Fruit fly (Drosophila melanogaster) whole organism, prepupa: Measurements from ENCODE around the gene CG1789.

Experiments used
- Blimp-1 ChIP-seq: fragments of 200-800 bp; sonication (Bioruptor generic); optimal IDR thresholded peaks from 3 replicates; lab custom pipeline; 2017; ENCODE audit warnings: missing biosample characterization, missing genetic modification characterization, mild to moderate bottlenecking, moderate library complexity, missing genetic modification reagents
- CG10631 ChIP-seq: fragments of 200-800 bp; sonication (Bioruptor generic); optimal IDR thresholded peaks from 2 replicates; lab custom pipeline; 2016; ENCODE audit warnings: missing biosample characterization, missing genetic modification characterization
- CG10669 ChIP-seq: fragments of 200-800 bp; sonication (Bioruptor generic); optimal IDR thresholded peaks from 3 replicates; lab custom pipeline; 2018; ENCODE audit warnings: missing biosample characterization, mild to moderate bottlenecking, missing genetic modification characterization, moderate library complexity
- CG11902 ChIP-seq: fragments of 200-800 bp; sonication (Bioruptor generic); optimal IDR thresholded peaks from 3 replicates; lab custom pipeline; 2016; ENCODE audit warnings: missing biosample characterization, missing genetic modification characterization
- CG15336 ChIP-seq: fragments of 200-800 bp; sonication (Bioruptor generic); IDR thresholded peaks from 2 replicates; pipeline ENCODE4 v1.3.6; 2022; ENCODE audit warnings: missing biosample characterization, missing genetic modification characterization
- CG3032 ChIP-seq: fragments of 200-800 bp; optimal IDR thresholded peaks from 2 replicates; lab custom pipeline; 2019; ENCODE audit warnings: missing biosample characterization, mild to moderate bottlenecking, missing genetic modification characterization, moderate library complexity
- CG32006 ChIP-seq: fragments of 200-800 bp; sonication (Bioruptor generic); optimal IDR thresholded peaks from 3 replicates; lab custom pipeline; 2017; ENCODE audit warnings: missing biosample characterization, mild to moderate bottlenecking, missing genetic modification characterization
- CG4318 ChIP-seq: fragments of 200-800 bp; sonication (Bioruptor generic); optimal IDR thresholded peaks from 3 replicates; lab custom pipeline; 2017; ENCODE audit warnings: missing biosample characterization, mild to moderate bottlenecking, missing genetic modification characterization
- CG6163 ChIP-seq: fragments of 200-800 bp; sonication (Bioruptor generic); IDR thresholded peaks from 3 replicates; pipeline ENCODE4 v1.3.6; 2022; ENCODE audit warnings: missing biosample characterization, missing genetic modification characterization
- CG6276 ChIP-seq: fragments of 200-800 bp; sonication (Bioruptor generic); optimal IDR thresholded peaks from 2 replicates; lab custom pipeline; 2017; ENCODE audit warnings: missing biosample characterization, mild to moderate bottlenecking, missing genetic modification characterization
- CG6808 ChIP-seq: fragments of 200-800 bp; sonication (Bioruptor generic); optimal IDR thresholded peaks from 3 replicates; lab custom pipeline; 2017; ENCODE audit warnings: missing biosample characterization, missing genetic modification characterization, mild to moderate bottlenecking, moderate library complexity, missing genetic modification reagents
- CG6854 ChIP-seq: fragments of 200-800 bp; sonication (Bioruptor generic); optimal IDR thresholded peaks from 2 replicates; lab custom pipeline; 2017; ENCODE audit warnings: missing biosample characterization, mild to moderate bottlenecking, missing genetic modification characterization
- CG7368 ChIP-seq: fragments of 200-800 bp; sonication (Bioruptor generic); optimal IDR thresholded peaks from 3 replicates; lab custom pipeline; 2016; ENCODE audit warnings: missing biosample characterization, missing genetic modification characterization
- CG8119 ChIP-seq: fragments of 200-800 bp; sonication (Bioruptor generic); IDR thresholded peaks from 3 replicates; pipeline ENCODE4 v1.3.6; 2022; ENCODE audit warnings: missing biosample characterization, missing genetic modification characterization
- CG8319 ChIP-seq: fragments of 200-800 bp; sonication (Bioruptor generic); optimal IDR thresholded peaks from 3 replicates; lab custom pipeline; 2016; ENCODE audit warnings: missing biosample characterization, missing genetic modification characterization
- CG8632 ChIP-seq: fragments of 200-800 bp; sonication (Bioruptor generic); optimal IDR thresholded peaks from 3 replicates; lab custom pipeline; 2016; ENCODE audit warnings: missing biosample characterization, missing genetic modification characterization
- CG9139 ChIP-seq: fragments of 200-800 bp; sonication (Bioruptor generic); optimal IDR thresholded peaks from 3 replicates; lab custom pipeline; 2017; ENCODE audit warnings: missing biosample characterization, mild to moderate bottlenecking, missing genetic modification characterization
- Eip75B ChIP-seq: fragments of 200-800 bp; sonication (Bioruptor generic); optimal IDR thresholded peaks from 3 replicates; lab custom pipeline; 2016; ENCODE audit warnings: missing biosample characterization, missing genetic modification characterization
- Eip78C ChIP-seq: fragments of 200-800 bp; sonication (Bioruptor generic); peaks from one replicate; lab custom pipeline; 2016; ENCODE audit warnings: missing biosample characterization, missing genetic modification characterization
- Eip93F ChIP-seq: fragments of 200-800 bp; sonication (Bioruptor generic); optimal IDR thresholded peaks from 2 replicates; lab custom pipeline; 2016; ENCODE audit warnings: missing biosample characterization, mild to moderate bottlenecking, missing genetic modification characterization
- Ets96B ChIP-seq: fragments of 200-800 bp; optimal IDR thresholded peaks from 2 replicates; lab custom pipeline; 2019; ENCODE audit warnings: missing biosample characterization, mild to moderate bottlenecking, missing genetic modification characterization, moderate library complexity
- Gug ChIP-seq: fragments of 200-800 bp; sonication (Bioruptor generic); IDR thresholded peaks from 2 replicates; pipeline ENCODE4 v1.3.6; 2022; ENCODE audit warnings: missing biosample characterization, missing genetic modification characterization
- Hr4 ChIP-seq: fragments of 200-800 bp; sonication (Bioruptor generic); optimal IDR thresholded peaks from 3 replicates; lab custom pipeline; 2016; ENCODE audit warnings: missing biosample characterization, missing genetic modification characterization
- Lpt ChIP-seq: fragments of 200-800 bp; sonication (Bioruptor generic); optimal IDR thresholded peaks from 3 replicates; lab custom pipeline; 2016; ENCODE audit warnings: missing biosample characterization, missing genetic modification characterization
- Sox102F ChIP-seq: fragments of 200-800 bp; sonication (Bioruptor generic); optimal IDR thresholded peaks from 2 replicates; lab custom pipeline; 2016; ENCODE audit warnings: missing biosample characterization, mild to moderate bottlenecking, missing genetic modification characterization
- Sox14 ChIP-seq: fragments of 200-800 bp; sonication (Bioruptor generic); optimal IDR thresholded peaks from 3 replicates; lab custom pipeline; 2016; ENCODE audit warnings: missing biosample characterization, missing genetic modification characterization
- achi ChIP-seq: fragments of 200-800 bp; sonication (Bioruptor generic); optimal IDR thresholded peaks from 3 replicates; lab custom pipeline; 2016; ENCODE audit warnings: missing biosample characterization, missing genetic modification characterization
- acj6 ChIP-seq: fragments of 200-800 bp; sonication (Bioruptor generic); optimal IDR thresholded peaks from 3 replicates; lab custom pipeline; 2016; ENCODE audit warnings: missing biosample characterization, missing genetic modification characterization
- dac ChIP-seq: fragments of 200-800 bp; sonication (Bioruptor generic); optimal IDR thresholded peaks from 2 replicates; lab custom pipeline; 2017; ENCODE audit warnings: missing biosample characterization, mild to moderate bottlenecking, missing genetic modification characterization
- dsx ChIP-seq: fragments of 200-800 bp; optimal IDR thresholded peaks from 3 replicates; lab custom pipeline; 2019; ENCODE audit warnings: missing biosample characterization, mild to moderate bottlenecking, missing genetic modification characterization, moderate library complexity; ENCODE audit not compliant: poor library complexity, severe bottlenecking
- eg ChIP-seq: fragments of 200-800 bp; sonication (Bioruptor generic); IDR thresholded peaks from 3 replicates; pipeline ENCODE4 v1.3.6; 2022; ENCODE audit warnings: missing biosample characterization, missing genetic modification characterization
- esn ChIP-seq: fragments of 200-800 bp; sonication (Bioruptor generic); optimal IDR thresholded peaks from 2 replicates; lab custom pipeline; 2016; ENCODE audit warnings: missing biosample characterization, mild to moderate bottlenecking, missing genetic modification characterization, moderate library complexity
- fd85E ChIP-seq: fragments of 200-800 bp; sonication (Bioruptor generic); optimal IDR thresholded peaks from 3 replicates; lab custom pipeline; 2016; ENCODE audit warnings: missing biosample characterization, missing genetic modification characterization
- fkh ChIP-seq: fragments of 200-800 bp; sonication (Bioruptor generic); optimal IDR thresholded peaks from 3 replicates; lab custom pipeline; 2017; ENCODE audit warnings: missing biosample characterization, mild to moderate bottlenecking, missing genetic modification characterization, moderate library complexity
- lz ChIP-seq: fragments of 200-800 bp; sonication (Bioruptor generic); optimal IDR thresholded peaks from 3 replicates; lab custom pipeline; 2016; ENCODE audit warnings: missing biosample characterization, missing genetic modification characterization
- net ChIP-seq: fragments of 200-800 bp; sonication (Bioruptor generic); optimal IDR thresholded peaks from 3 replicates; lab custom pipeline; 2016; ENCODE audit warnings: missing biosample characterization, missing genetic modification characterization
- pdm3 ChIP-seq: fragments of 200-800 bp; sonication (Bioruptor generic); optimal IDR thresholded peaks from 3 replicates; lab custom pipeline; 2016; ENCODE audit warnings: missing biosample characterization, missing genetic modification characterization
- spab ChIP-seq: fragments of 200-800 bp; sonication (Bioruptor generic); optimal IDR thresholded peaks from 2 replicates; lab custom pipeline; 2017; ENCODE audit warnings: missing biosample characterization, mild to moderate bottlenecking, missing genetic modification characterization, missing genetic modification reagents
- ss ChIP-seq, 2 experiments: fragments of 200-800 bp; sonication (Bioruptor generic); optimal IDR thresholded peaks; 2 replicates in 1 of 2; 3 replicates in 1 of 2; lab custom pipeline; 2017 to 2018; ENCODE audit warnings: mild to moderate bottlenecking in 2 of 2, missing biosample characterization in 2 of 2, missing genetic modification characterization in 2 of 2, moderate library complexity in 1 of 2
- svp ChIP-seq: fragments of 200-800 bp; sonication (Bioruptor generic); peaks from one replicate; lab custom pipeline; 2016; ENCODE audit warnings: missing biosample characterization, missing genetic modification characterization
- topi ChIP-seq: fragments of 200-800 bp; sonication (Bioruptor generic); optimal IDR thresholded peaks from 3 replicates; lab custom pipeline; 2016; ENCODE audit warnings: missing biosample characterization, missing genetic modification characterization

CG1789 gene

DNA sequence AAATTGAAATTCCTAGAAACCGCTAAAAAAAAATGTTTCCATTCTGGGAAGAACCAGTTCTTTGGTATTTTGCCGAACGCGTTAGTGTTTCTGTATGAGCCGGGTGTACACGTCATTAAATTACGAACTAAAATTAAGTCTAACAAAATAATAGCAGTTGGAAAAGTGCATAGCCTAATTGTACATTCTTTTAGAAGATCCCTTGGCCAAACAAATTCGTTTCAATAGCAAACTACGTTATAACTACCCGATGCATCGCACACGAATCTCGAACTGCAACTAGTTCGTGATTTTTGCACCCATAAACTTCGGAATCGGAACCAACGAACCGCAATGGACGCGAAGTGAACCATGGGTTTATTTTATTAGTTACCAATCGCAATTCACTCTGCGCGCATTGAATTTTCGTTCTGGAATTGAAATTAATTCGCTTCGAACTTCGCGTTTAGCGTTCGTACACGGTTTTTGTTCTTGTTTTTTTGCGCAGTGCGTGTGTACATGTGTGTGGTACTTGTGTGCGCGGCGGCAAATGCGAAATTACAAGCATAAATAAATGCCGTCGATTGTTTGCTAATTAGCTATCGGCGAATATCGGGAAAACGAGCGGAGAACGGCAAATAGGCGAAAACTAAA lies 39.0 kb upstream of the CG1789 start, which contains the start of gene CAH3 (continued):
- peak; percentile 83 for TF ChIP-seq Blimp-1 (GFP tag; lab: Kevin White, UChicago)
- TF ChIP-seq CG11902 (GFP tag; lab: Kevin White, UChicago), result peak; percentile 87
- TF ChIP-seq Eip75B (GFP tag; lab: Kevin White, UChicago), result peak; percentile 94
- TF ChIP-seq svp (GFP tag; lab: Kevin White, UChicago), result peak; percentile 97
- TF ChIP-seq Sox14 (GFP tag; lab: Kevin White, UChicago), result peak; percentile 96
- peak; percentile 93 for TF ChIP-seq net (GFP tag; lab: Kevin White, UChicago)
- peak; percentile 93 for TF ChIP-seq CG6808
- peak; percentile 88 for TF ChIP-seq Lpt (GFP tag; lab: Kevin White, UChicago)
- peak; percentile 93 for TF ChIP-seq CG10631 (GFP tag; lab: Kevin White, UChicago)
- peak; percentile 92 for TF ChIP-seq CG4318 (GFP tag; lab: Kevin White, UChicago)
- peak; percentile 96 for TF ChIP-seq CG6163 (GFP tag; lab: Robert Waterston, UW)
- peak; percentile 38 for TF ChIP-seq fkh
- peak; percentile 92 for TF ChIP-seq achi (GFP tag; lab: Kevin White, UChicago)
- peak; percentile 96 for TF ChIP-seq CG32006 (GFP tag; lab: Kevin White, UChicago)
- TF ChIP-seq CG6854 (GFP tag; lab: Kevin White, UChicago), result peak; percentile 89
- TF ChIP-seq esn (GFP tag; lab: Kevin White, UChicago), result peak; percentile 96
- TF ChIP-seq Gug (GFP tag; lab: Robert Waterston, UW), result peak; percentile 90
- TF ChIP-seq CG3032, result peak; percentile 96
- peak; percentile 96 for TF ChIP-seq CG10669 (GFP tag; lab: Kevin White, UChicago)
- peak; percentile 94 for TF ChIP-seq CG8119
- TF ChIP-seq, all 60 proteins: peak for 59

DNA sequence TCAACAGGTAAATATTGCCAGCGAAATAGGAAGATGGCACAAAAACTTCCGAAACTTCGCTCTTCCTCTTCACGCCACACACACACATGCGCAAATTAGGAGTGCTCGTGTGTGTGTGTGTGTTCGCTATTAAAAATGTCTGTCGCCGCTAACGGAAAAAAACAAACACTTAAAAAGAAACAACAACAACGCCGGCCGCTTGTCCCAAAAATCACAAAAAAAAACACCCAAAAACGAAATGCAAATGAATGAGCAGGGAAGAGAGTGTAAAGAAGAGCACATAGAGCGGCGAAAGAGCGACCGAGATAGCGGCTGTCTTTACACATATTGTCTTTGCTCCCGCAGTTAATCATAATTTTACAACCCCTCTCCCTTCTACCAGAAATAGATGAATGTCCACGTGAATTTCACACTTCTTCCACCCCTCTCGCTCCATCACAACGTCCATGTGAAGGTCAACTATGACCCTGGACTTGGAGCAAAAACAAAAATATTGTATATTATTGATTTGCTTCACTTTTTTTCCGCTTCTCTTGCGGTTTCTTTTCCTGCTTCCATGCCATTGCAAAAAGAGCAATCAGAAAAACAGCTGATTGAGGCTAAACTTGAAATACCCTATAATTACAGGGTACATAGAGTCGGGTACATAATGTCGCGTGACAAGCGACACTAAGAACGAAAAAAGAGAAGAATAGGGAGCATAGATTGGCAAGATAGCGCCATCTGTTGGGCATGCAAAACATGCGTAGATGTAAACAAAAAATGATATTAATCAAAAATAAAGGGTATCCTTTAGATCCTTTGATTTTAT lies 38.3 kb upstream of the CG1789 start:
- TF ChIP-seq CG7368 (GFP tag; lab: Kevin White, UChicago) (no peak), eg (GFP tag; lab: Robert Waterston, UW) (peak; percentile 85), pdm3 (no peak), CG8319 (GFP tag; lab: Kevin White, UChicago) (no peak), fkh (peak; percentile 30), ss (GFP tag; optimal IDR thresholded peaks at IDR 0.05; lab: Kevin White, UChicago) (peak in 1 of 2 experiments; percentile 42), Lpt (GFP tag; lab: Kevin White, UChicago) (peak; percentile 18), fd85E (GFP tag; lab: Kevin White, UChicago) (no peak), Hr4 (GFP tag; lab: Kevin White, UChicago) (peak; percentile 16), acj6 (no peak), CG8632 (no peak), CG6163 (GFP tag; lab: Robert Waterston, UW) (peak; percentile 59; the same call in 2 of the 3 replicates), CG6276 (GFP tag; lab: Kevin White, UChicago) (peak; percentile 58), CG8119 (peak; percentile 65; the same call in 2 of the 3 replicates), CG9139 (GFP tag; lab: Kevin White, UChicago) (peak; percentile 1), svp (GFP tag; lab: Kevin White, UChicago) (peak; percentile 79), Eip78C (GFP tag; lab: Kevin White, UChicago) (peak; percentile 66), CG15336 (peak; percentile 62)
- TF ChIP-seq, all 60 proteins: peak for 12

dm6 chrX:8685394-8685793 lies 34.9 kb upstream of the CG1789 start:
- TF ChIP-seq svp (GFP tag; lab: Kevin White, UChicago) (peak; percentile 97), CG11902 (GFP tag; lab: Kevin White, UChicago) (no peak)

DNA sequence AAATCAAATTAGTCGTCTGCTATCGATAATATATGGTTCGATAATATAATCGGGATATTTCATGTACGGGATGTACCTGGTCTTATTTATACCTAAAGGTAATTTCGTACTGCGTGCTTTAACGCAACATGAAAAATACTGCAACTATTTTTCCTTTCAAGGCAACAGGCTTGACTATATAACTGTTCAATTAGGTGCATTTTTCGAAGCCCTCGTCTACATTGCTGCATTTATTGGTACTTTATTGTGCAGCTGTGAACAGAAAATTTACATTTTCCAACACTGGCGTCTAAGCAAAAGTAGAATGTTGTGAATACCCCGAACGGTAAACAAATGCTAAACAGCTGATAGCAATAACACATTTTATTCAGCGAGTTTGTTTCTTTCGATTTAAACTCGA lies 30.3 kb upstream of the CG1789 start, which contains the start of the genes Ppt1 and Ogg1:
Gene Ppt1 (minus strand): TSS at position 225 of the 400 bp plus-strand sequence.
Gene Ogg1 (plus strand): TSS at position 325 of the 400 bp plus-strand sequence.
- TF ChIP-seq CG6808 (peak; percentile 4), dac (no peak), Eip93F (GFP tag; lab: Kevin White, UChicago) (peak; percentile 0), Blimp-1 (GFP tag; lab: Kevin White, UChicago) (no peak), CG7368 (GFP tag; lab: Kevin White, UChicago) (no peak), CG6163 (GFP tag; lab: Robert Waterston, UW) (peak; percentile 31; the same call in 1 of the 3 replicates), Eip78C (GFP tag; lab: Kevin White, UChicago) (peak; percentile 86), lz (GFP tag; lab: Kevin White, UChicago) (peak; percentile 62), CG4318 (GFP tag; lab: Kevin White, UChicago) (no peak), CG8119 (no peak), Ets96B (tag; lab: Kevin White, UChicago) (peak; percentile 25), dsx (GFP tag; lab: Kevin White, UChicago) (peak; percentile 41), topi (GFP tag; lab: Kevin White, UChicago) (peak; percentile 56), CG8319 (GFP tag; lab: Kevin White, UChicago) (peak; percentile 5), CG6854 (GFP tag; lab: Kevin White, UChicago) (no peak), CG9139 (GFP tag; lab: Kevin White, UChicago) (no peak), Sox102F (GFP tag; lab: Kevin White, UChicago) (no peak), spab (GFP tag; lab: Kevin White, UChicago) (no peak), ss (GFP tag; optimal IDR thresholded peaks at IDR 0.05; lab: Kevin White, UChicago) (no peak), CG6276 (GFP tag; lab: Kevin White, UChicago) (no peak)
